Worm (Caenorhabditis elegans): ENCODE measurements around the gene H04J21.1.
A peak's percentile ranks its signal among the peaks of the same experiment; 100 is the strongest.

The H04J21.1 gene

ce11 chrIII:2384364-2384763 lies 12.6 kb upstream of the H04J21.1 start:
- TF ChIP-seq tab-1 (GFP tag; IDR thresholded peaks at IDR 0.05) (no peak), T22C8.4 (GFP tag; IDR thresholded peaks at IDR 0.05) (peak; percentile 76)

- TF ChIP-seq klf-2 (GFP tag; conservative IDR thresholded peaks at IDR 0.05) (no peak), T22C8.4 (GFP tag; IDR thresholded peaks at IDR 0.05) (peak; percentile 59; the same call in 1 of the 2 replicates)
Observed at ce11 chrIII:2375918-2376317, 4.2 kb upstream of the H04J21.1 start, which contains the start of gene H14E04.2. TSS of gene H14E04.2 (plus strand) at chrIII:2376193.

- TF ChIP-seq tab-1 (GFP tag; IDR thresholded peaks at IDR 0.05), result no peak
- no peak for TF ChIP-seq flt-1 (GFP tag; IDR thresholded peaks at IDR 0.05)
- TF ChIP-seq ref-1 (GFP tag; conservative IDR thresholded peaks at IDR 0.05), result no peak
- no peak for TF ChIP-seq ztf-29 (GFP tag; IDR thresholded peaks at IDR 0.05)
- no peak for TF ChIP-seq T22C8.4 (GFP tag; IDR thresholded peaks at IDR 0.05)
- TF ChIP-seq klf-2 (GFP tag; conservative IDR thresholded peaks at IDR 0.05), result no peak
- TF ChIP-seq cog-1 (tag; optimal IDR thresholded peaks at IDR 0.05), result no peak
- no peak for TF ChIP-seq med-1 (GFP tag; optimal IDR thresholded peaks at IDR 0.05; ENCODE audit: insufficient read depth)
- TF ChIP-seq ztf-23 (GFP tag; IDR thresholded peaks at IDR 0.05), result no peak
Observed at ce11 chrIII:2368424-2368823, 3.3 kb downstream of the H04J21.1 start, which contains the start of gene H04J21.4. TSS of gene H04J21.4 (minus strand) at chrIII:2368524.

- TF ChIP-seq ref-1 (GFP tag; conservative IDR thresholded peaks at IDR 0.05) (no peak), ztf-29 (GFP tag; IDR thresholded peaks at IDR 0.05) (no peak)
Observed at ce11 chrIII:2362648-2363047, 9.1 kb downstream of the H04J21.1 start, which contains the start of gene srd-69. TSS of gene srd-69 (plus strand) at chrIII:2362948.

- TF ChIP-seq med-1 (GFP tag; optimal IDR thresholded peaks at IDR 0.05; ENCODE audit: insufficient read depth) (no peak), tab-1 (GFP tag; IDR thresholded peaks at IDR 0.05) (no peak), ref-1 (GFP tag; conservative IDR thresholded peaks at IDR 0.05) (no peak), T22C8.4 (GFP tag; IDR thresholded peaks at IDR 0.05) (no peak)
Observed at ce11 chrIII:2349956-2350355, 21.8 kb downstream of the H04J21.1 start.

- TF ChIP-seq cog-1 (tag; optimal IDR thresholded peaks at IDR 0.05) (no peak), flt-1 (GFP tag; IDR thresholded peaks at IDR 0.05) (no peak), ref-1 (GFP tag; conservative IDR thresholded peaks at IDR 0.05) (no peak), med-1 (GFP tag; optimal IDR thresholded peaks at IDR 0.05; ENCODE audit: insufficient read depth) (no peak), ztf-29 (GFP tag; IDR thresholded peaks at IDR 0.05) (no peak), T22C8.4 (GFP tag; IDR thresholded peaks at IDR 0.05) (no peak), ztf-23 (GFP tag; IDR thresholded peaks at IDR 0.05) (no peak)
Observed at ce11 chrIII:2347291-2347690, 24.5 kb downstream of the H04J21.1 start, which contains the start of gene gip-1. TSS of gene gip-1 (plus strand) at chrIII:2347591.

ce11 chrIII:2343273-2343672 lies 28.5 kb downstream of the H04J21.1 start, which contains the start of gene phf-5:
TSS of gene phf-5 (plus strand) at chrIII:2343573.
- TF ChIP-seq T22C8.4 (GFP tag; IDR thresholded peaks at IDR 0.05) (no peak), ref-1 (GFP tag; conservative IDR thresholded peaks at IDR 0.05) (no peak), ztf-23 (GFP tag; IDR thresholded peaks at IDR 0.05) (no peak), ztf-29 (GFP tag; IDR thresholded peaks at IDR 0.05) (no peak), flt-1 (GFP tag; IDR thresholded peaks at IDR 0.05) (no peak)

- TF ChIP-seq tab-1 (GFP tag; IDR thresholded peaks at IDR 0.05), result no peak
- no peak for TF ChIP-seq T22C8.4 (GFP tag; IDR thresholded peaks at IDR 0.05)
- TF ChIP-seq flt-1 (GFP tag; IDR thresholded peaks at IDR 0.05), result no peak
- TF ChIP-seq ztf-29 (GFP tag; IDR thresholded peaks at IDR 0.05), result no peak
- no peak for TF ChIP-seq ref-1 (GFP tag; conservative IDR thresholded peaks at IDR 0.05)
- TF ChIP-seq klf-2 (GFP tag; conservative IDR thresholded peaks at IDR 0.05), result no peak
- no peak for TF ChIP-seq ztf-23 (GFP tag; IDR thresholded peaks at IDR 0.05)
- TF ChIP-seq med-1 (GFP tag; optimal IDR thresholded peaks at IDR 0.05; ENCODE audit: insufficient read depth), result no peak
Observed at ce11 chrIII:2331033-2331625, 40.6 kb downstream of the H04J21.1 start, which contains the start of the genes Y54F10BM.13 and ppm-1.D. TSS of gene Y54F10BM.13 (minus strand) at chrIII:2331083. TSS of gene ppm-1.D (plus strand) at chrIII:2331572.

ce11 chrIII:2330389-2330788 lies 41.4 kb downstream of the H04J21.1 start:
- TF ChIP-seq tab-1 (GFP tag; IDR thresholded peaks at IDR 0.05), result no peak

- TF ChIP-seq ztf-23 (GFP tag; IDR thresholded peaks at IDR 0.05) (no peak), ztf-29 (GFP tag; IDR thresholded peaks at IDR 0.05) (no peak), med-1 (GFP tag; optimal IDR thresholded peaks at IDR 0.05; ENCODE audit: insufficient read depth) (no peak), flt-1 (GFP tag; IDR thresholded peaks at IDR 0.05) (no peak), T22C8.4 (GFP tag; IDR thresholded peaks at IDR 0.05) (no peak), cog-1 (tag; optimal IDR thresholded peaks at IDR 0.05) (no peak), tab-1 (GFP tag; IDR thresholded peaks at IDR 0.05) (no peak), ref-1 (GFP tag; conservative IDR thresholded peaks at IDR 0.05) (no peak), klf-2 (GFP tag; conservative IDR thresholded peaks at IDR 0.05) (no peak)
Observed at ce11 chrIII:2329336-2329735, 42.4 kb downstream of the H04J21.1 start, which contains the start of gene Y54F10BM.12. TSS of gene Y54F10BM.12 (minus strand) at chrIII:2329679.

- TF ChIP-seq T22C8.4 (GFP tag; IDR thresholded peaks at IDR 0.05) (peak; percentile 78), cog-1 (tag; optimal IDR thresholded peaks at IDR 0.05) (no peak)
Observed at ce11 chrIII:2328612-2329011, 43.2 kb downstream of the H04J21.1 start.
